Fruit fly (Drosophila melanogaster): ENCODE results near the gene Acbp1.

Gene Acbp1

DNA sequence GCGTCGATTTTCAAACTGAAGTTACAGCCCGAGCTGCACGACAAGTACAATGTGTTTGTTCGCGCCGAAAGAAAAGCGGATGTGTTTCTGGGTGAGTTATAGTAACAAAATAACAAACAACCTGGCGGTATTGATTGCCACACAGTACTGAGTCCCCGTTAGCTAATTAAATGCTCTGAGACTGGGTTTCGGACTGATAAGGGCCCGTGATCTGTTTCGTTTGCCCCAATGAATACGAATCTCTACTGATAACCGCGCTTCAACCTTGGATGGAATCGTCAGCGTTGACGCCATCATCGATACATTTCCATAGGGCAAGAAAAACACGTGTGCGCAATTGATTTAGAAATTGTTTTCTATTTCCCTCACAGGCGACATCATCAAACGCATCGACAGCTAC lies 5.1 kb downstream of the Acbp1 start:
- TF ChIP-seq Rel (GFP tag; optimal IDR thresholded peaks at IDR 0.05) (no peak), Rel (tag; optimal IDR thresholded peaks at IDR 0.05) (peak; percentile 4), fru (GFP tag; optimal IDR thresholded peaks at IDR 0.05) (no peak)

DNA sequence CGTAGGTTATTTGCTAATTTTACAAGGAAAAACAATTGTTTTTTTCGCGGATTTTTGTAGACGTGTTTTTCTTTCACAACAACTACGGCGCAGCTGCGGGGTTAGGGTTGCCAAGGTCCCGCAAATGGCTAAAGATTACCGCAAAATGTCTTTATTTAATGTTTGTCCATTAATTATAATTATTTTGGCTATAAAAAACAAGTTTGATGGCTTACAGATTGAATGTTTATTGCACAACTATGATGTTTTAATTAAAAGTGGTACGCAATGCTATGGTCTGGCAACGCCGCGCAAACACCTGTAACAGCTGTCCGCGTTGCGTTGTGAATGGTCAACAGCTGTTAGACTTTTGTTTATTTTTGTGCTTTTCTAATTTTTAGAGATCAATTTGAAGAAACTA lies 5.6 kb downstream of the Acbp1 start:
- TF ChIP-seq pan (optimal IDR thresholded peaks at IDR 0.05) (no peak), CrebA (GFP tag; optimal IDR thresholded peaks at IDR 0.05; ENCODE audit: borderline replicate concordance) (no peak), br (GFP tag; optimal IDR thresholded peaks at IDR 0.05) (peak; percentile 76), Sp1 (GFP tag; optimal IDR thresholded peaks at IDR 0.05) (peak; percentile 52), dmrt93B (GFP tag; optimal IDR thresholded peaks at IDR 0.05) (no peak), foxo (GFP tag; optimal IDR thresholded peaks at IDR 0.05) (peak; percentile 7 to 78), psq (GFP tag; optimal IDR thresholded peaks at IDR 0.05) (peak; percentile 47), fru (GFP tag; optimal IDR thresholded peaks at IDR 0.05) (peak; percentile 61), CG9705 (GFP tag; optimal IDR thresholded peaks at IDR 0.05) (peak; percentile 41), sv (GFP tag; optimal IDR thresholded peaks at IDR 0.05) (peak; percentile 66), GATAd (GFP tag; optimal IDR thresholded peaks at IDR 0.05) (peak; percentile 20), tai (GFP tag; optimal IDR thresholded peaks at IDR 0.05) (peak; percentile 68), Hr83 (GFP tag; optimal IDR thresholded peaks at IDR 0.05; ENCODE audit: poor library complexity, severe bottlenecking) (no peak), Rel (GFP tag; optimal IDR thresholded peaks at IDR 0.05) (no peak), Rel (tag; optimal IDR thresholded peaks at IDR 0.05) (peak; percentile 83), usp (GFP tag; optimal IDR thresholded peaks at IDR 0.05) (no peak), N (GFP tag; optimal IDR thresholded peaks at IDR 0.05) (no peak), Mio (GFP tag; optimal IDR thresholded peaks at IDR 0.05) (no peak), HLH106 (tag; optimal IDR thresholded peaks at IDR 0.05) (peak; percentile 74), Abd-B (GFP tag; optimal IDR thresholded peaks at IDR 0.05) (no peak), lola (GFP tag; optimal IDR thresholded peaks at IDR 0.05) (no peak), jim (GFP tag; optimal IDR thresholded peaks at IDR 0.05) (no peak), Dfd (GFP tag; optimal IDR thresholded peaks at IDR 0.05) (no peak), Dif (GFP tag; optimal IDR thresholded peaks at IDR 0.05; ENCODE audit: partially characterized antibody) (no peak), dl (GFP tag; optimal IDR thresholded peaks at IDR 0.05; ENCODE audit: insufficient read depth in 1 of 2, partially characterized antibody in 2 of 2) (no peak), Hr78 (GFP tag; optimal IDR thresholded peaks at IDR 0.05) (no peak), Myc (optimal IDR thresholded peaks at IDR 0.05) (no peak), ey (GFP tag; optimal IDR thresholded peaks at IDR 0.05) (peak; percentile 71), sage (GFP tag; optimal IDR thresholded peaks at IDR 0.05) (no peak), Jra (GFP tag; optimal IDR thresholded peaks at IDR 0.05) (peak; percentile 35), woc (GFP tag; optimal IDR thresholded peaks at IDR 0.05) (peak; percentile 40), Vsx2 (GFP tag; optimal IDR thresholded peaks at IDR 0.05; ENCODE audit: partially characterized antibody) (no peak), h (GFP tag; optimal IDR thresholded peaks at IDR 0.05) (peak; percentile 82), dsf (GFP tag; optimal IDR thresholded peaks at IDR 0.05; ENCODE audit: borderline replicate concordance) (no peak), OdsH (GFP tag; optimal IDR thresholded peaks at IDR 0.05) (peak; percentile 38), brk (GFP tag; optimal IDR thresholded peaks at IDR 0.05) (peak; percentile 57), rgr (GFP tag; optimal IDR thresholded peaks at IDR 0.05) (peak; percentile 78), Hnf4 (GFP tag; optimal IDR thresholded peaks at IDR 0.05) (peak; percentile 79), CG32264 (GFP tag; optimal IDR thresholded peaks at IDR 0.05) (no peak)

DNA sequence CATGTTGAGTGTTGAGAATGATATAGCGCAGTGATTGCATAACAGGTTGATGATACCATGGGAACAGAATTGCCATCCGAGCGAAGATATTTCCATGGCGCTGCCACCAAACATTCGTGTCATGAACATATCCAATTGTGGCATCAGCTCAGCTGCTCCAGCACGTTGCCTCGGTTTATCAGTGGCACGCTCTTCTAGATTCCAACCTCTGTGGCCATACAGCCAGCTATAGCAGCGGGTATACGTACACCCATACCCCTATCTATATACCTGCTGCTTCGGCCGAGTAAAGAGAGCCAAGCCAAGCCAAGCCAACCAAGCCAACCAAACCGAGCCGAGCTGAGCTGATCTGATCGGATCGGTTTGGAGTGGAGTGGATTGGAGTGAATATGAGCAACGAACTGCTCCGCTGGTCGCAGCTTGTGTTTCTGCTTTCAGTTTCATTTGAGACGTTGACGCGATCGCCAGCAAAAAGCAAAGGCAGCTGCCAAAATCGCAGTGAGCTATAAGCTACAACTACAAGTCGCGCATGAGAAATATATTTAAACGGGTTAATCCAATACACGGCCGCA lies 13.7 kb downstream of the Acbp1 start:
- TF ChIP-seq psq (GFP tag; optimal IDR thresholded peaks at IDR 0.05): no peak
- TF ChIP-seq h (GFP tag; optimal IDR thresholded peaks at IDR 0.05): peak; percentile 5
- TF ChIP-seq woc (GFP tag; optimal IDR thresholded peaks at IDR 0.05): no peak
- TF ChIP-seq OdsH (GFP tag; optimal IDR thresholded peaks at IDR 0.05): no peak
- TF ChIP-seq Vsx2 (GFP tag; optimal IDR thresholded peaks at IDR 0.05; ENCODE audit: partially characterized antibody): no peak
- TF ChIP-seq Dif (GFP tag; optimal IDR thresholded peaks at IDR 0.05; ENCODE audit: partially characterized antibody): no peak
- TF ChIP-seq rgr (GFP tag; optimal IDR thresholded peaks at IDR 0.05): peak; percentile 26
- TF ChIP-seq dsf (GFP tag; optimal IDR thresholded peaks at IDR 0.05; ENCODE audit: borderline replicate concordance): no peak
- no peak for TF ChIP-seq GATAd (GFP tag; optimal IDR thresholded peaks at IDR 0.05)
- TF ChIP-seq Sp1 (GFP tag; optimal IDR thresholded peaks at IDR 0.05): peak; percentile 6

Data from whole organism, wandering third instar larva.